Worm (Caenorhabditis elegans): ENCODE measurements around the gene cnnm-3.

DNA sequence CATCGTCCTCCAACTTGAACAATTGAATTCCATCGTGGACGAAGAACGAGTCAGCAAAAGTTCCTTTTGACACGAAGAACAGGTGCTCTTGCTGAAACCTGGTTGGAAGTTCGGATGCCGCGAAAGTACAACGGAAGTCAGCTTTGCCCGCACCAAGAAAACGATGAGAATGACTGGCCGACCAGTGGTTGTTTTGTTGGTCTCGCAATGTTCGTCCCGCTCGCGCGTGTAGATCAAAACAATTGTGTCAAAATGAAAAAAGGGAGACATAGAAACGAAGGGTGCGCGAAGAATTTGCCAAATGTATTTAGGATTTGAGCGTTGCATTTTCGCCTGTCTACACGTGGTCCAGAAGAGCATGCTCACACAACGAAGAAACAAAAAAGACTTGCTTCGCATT lies 16.6 kb downstream of the cnnm-3 start, which contains the start of gene M02F4.1:
- no peak for TF ChIP-seq pqm-1 (tag; optimal IDR thresholded peaks at IDR 0.05)
- no peak for TF ChIP-seq pha-4 (tag; optimal IDR thresholded peaks at IDR 0.05)
- no peak for TF ChIP-seq che-1 (tag; optimal IDR thresholded peaks at IDR 0.05)
- no peak for TF ChIP-seq Y22D7AL.16 (tag; optimal IDR thresholded peaks at IDR 0.05)
- TF ChIP-seq fkh-10 (GFP tag; optimal IDR thresholded peaks at IDR 0.05), result no peak

Data from whole organism, late embryonic.